Worm (Caenorhabditis elegans) whole organism, L2 larva: ENCODE measurements around the gene irld-42.

ENCODE experiments used
- ZK546.5 ChIP-seq: sonication (generic microtip); optimal IDR thresholded peaks from 2 replicates; lab custom pipeline; 2017; ENCODE audit warnings: missing biosample characterization, missing genetic modification characterization
- aly-2 ChIP-seq: fragments of 150-350 bp; optimal IDR thresholded peaks from 2 replicates; lab custom pipeline; 2014; ENCODE audit warnings: missing biosample characterization, missing genetic modification characterization
- ama-1 ChIP-seq: fragments of 150-350 bp; optimal IDR thresholded peaks from 2 replicates; lab custom pipeline; 2018; ENCODE audit warnings: inconsistent platforms
- blmp-1 ChIP-seq: sonication (generic microtip); optimal IDR thresholded peaks from 2 replicates; lab custom pipeline; 2017; ENCODE audit warnings: missing genetic modification characterization, mild to moderate bottlenecking, missing compliant biosample characterization, antibody characterized with exemption, moderate library complexity; ENCODE audit not compliant: insufficient read depth
- ceh-82 ChIP-seq: fragments of 150-350 bp; optimal IDR thresholded peaks from 2 replicates; lab custom pipeline; 2014; ENCODE audit warnings: missing biosample characterization, missing genetic modification characterization
- dmd-4 ChIP-seq: sonication (generic microtip); optimal IDR thresholded peaks from 2 replicates; lab custom pipeline; 2017; ENCODE audit warnings: missing biosample characterization, missing genetic modification characterization
- elt-3 ChIP-seq: sonication (generic microtip); optimal IDR thresholded peaks from 2 replicates; lab custom pipeline; 2017; ENCODE audit warnings: missing biosample characterization, missing genetic modification characterization
- fos-1 ChIP-seq: fragments of 150-350 bp; optimal IDR thresholded peaks from 2 replicates; lab custom pipeline; 2014; ENCODE audit warnings: missing biosample characterization, missing genetic modification characterization
- lin-13 ChIP-seq: fragments of 150-350 bp; optimal IDR thresholded peaks from 2 replicates; lab custom pipeline; 2014; ENCODE audit warnings: missing biosample characterization, missing genetic modification reagents, missing genetic modification characterization
- lin-39 ChIP-seq: fragments of 150-350 bp; optimal IDR thresholded peaks from 2 replicates; lab custom pipeline; 2014; ENCODE audit warnings: missing biosample characterization, missing genetic modification reagents, missing genetic modification characterization
- nhr-12 ChIP-seq: fragments of 150-350 bp; optimal IDR thresholded peaks from 2 replicates; lab custom pipeline; 2014; ENCODE audit warnings: missing biosample characterization, missing genetic modification characterization
- nhr-25 ChIP-seq: fragments of 150-350 bp; sonication (generic microtip); optimal IDR thresholded peaks from 3 replicates; lab custom pipeline; 2014; ENCODE audit warnings: missing biosample characterization, missing genetic modification characterization
- nhr-77 ChIP-seq: fragments of 150-350 bp; optimal IDR thresholded peaks from 2 replicates; lab custom pipeline; 2014; ENCODE audit warnings: missing biosample characterization, missing genetic modification characterization
- peb-1 ChIP-seq: fragments of 150-350 bp; optimal IDR thresholded peaks from 2 replicates; lab custom pipeline; 2014; ENCODE audit warnings: missing biosample characterization, missing genetic modification characterization
- skn-1 ChIP-seq: sonication (generic microtip); optimal IDR thresholded peaks from 2 replicates; lab custom pipeline; 2017; ENCODE audit warnings: missing biosample characterization, missing genetic modification characterization
- sma-3 ChIP-seq: sonication (generic microtip); optimal IDR thresholded peaks from 2 replicates; lab custom pipeline; 2016; ENCODE audit warnings: missing genetic modification reagents, missing genetic modification characterization, missing compliant biosample characterization
- unc-39 ChIP-seq: fragments of 150-350 bp; optimal IDR thresholded peaks from 2 replicates; lab custom pipeline; 2014; ENCODE audit warnings: missing biosample characterization, missing genetic modification characterization
- unc-62 ChIP-seq: fragments of 150-350 bp; optimal IDR thresholded peaks from 2 replicates; lab custom pipeline; 2014; ENCODE audit warnings: missing biosample characterization, missing genetic modification reagents, missing genetic modification characterization
- ztf-1 ChIP-seq: fragments of 200-800 bp; sonication (Bioruptor generic); conservative IDR thresholded peaks from 2 replicates; pipeline ENCODE4 v1.3.6; 2022; ENCODE audit warnings: missing genetic modification characterization, missing compliant biosample characterization
- ztf-11 ChIP-seq: sonication (generic microtip); optimal IDR thresholded peaks from 2 replicates; lab custom pipeline; 2017; ENCODE audit warnings: missing biosample characterization, missing genetic modification characterization

Gene irld-42

DNA sequence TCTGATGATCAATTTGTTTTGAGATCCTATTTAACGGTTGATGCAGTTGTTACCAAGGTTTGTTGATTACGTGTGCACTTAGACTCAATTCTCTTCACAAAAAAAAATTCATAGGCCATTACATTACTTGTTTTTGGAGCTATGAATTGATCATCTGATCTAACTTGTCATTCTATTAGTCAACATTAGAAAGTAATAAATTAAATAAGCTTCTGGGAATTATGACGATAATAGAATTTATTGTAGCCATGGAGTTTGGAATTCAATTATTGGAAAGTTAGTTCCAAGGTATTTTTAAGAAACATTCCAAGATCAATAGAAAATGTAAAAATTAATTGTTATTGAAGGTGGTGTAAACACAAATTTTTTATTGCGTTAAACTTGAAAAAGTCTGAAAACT lies 49.9 kb downstream of the irld-42 start:
- TF ChIP-seq nhr-12 (tag; lab: Kevin White, UChicago) (no peak), nhr-25 (tag; lab: Kevin White, UChicago) (no peak), sma-3 (GFP tag; lab: Kevin White, UChicago) (no peak), ceh-82 (no peak), dmd-4 (tag; lab: Kevin White, UChicago) (no peak), unc-62 (GFP tag; lab: Kevin White, UChicago) (no peak)

DNA sequence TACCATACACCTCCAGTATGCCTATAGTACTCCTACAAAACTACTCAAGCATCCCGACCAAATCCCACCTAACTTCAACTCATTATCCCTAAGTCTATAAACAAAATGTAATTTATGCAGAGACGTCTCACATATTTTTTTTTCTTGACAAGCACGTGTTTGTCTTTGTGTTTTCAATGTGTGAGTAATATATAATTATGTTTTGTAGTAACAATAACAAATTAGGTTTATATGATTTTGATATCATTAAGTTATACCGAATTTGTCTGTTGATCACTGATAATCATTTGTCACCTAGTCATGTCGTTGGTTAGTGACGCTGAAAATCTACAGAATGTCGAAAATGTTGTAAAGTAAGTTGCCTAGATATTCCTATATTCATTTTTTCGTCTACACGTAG lies 51.6 kb downstream of the irld-42 start, which contains the start of gene srw-102:
Gene srw-102 (plus strand): TSS at position 301 of the 400 bp plus-strand sequence.
- no peak for TF ChIP-seq peb-1 (tag; lab: Kevin White, UChicago)
- no peak for TF ChIP-seq fos-1 (tag; lab: Kevin White, UChicago)
- no peak for TF ChIP-seq ZK546.5 (tag; lab: Kevin White, UChicago)
- TF ChIP-seq lin-39 (tag; lab: Kevin White, UChicago), result no peak
- no peak for TF ChIP-seq elt-3 (tag; lab: Kevin White, UChicago)
- TF ChIP-seq ztf-1 (GFP tag; lab: Robert Waterston, UW), result no peak
- no peak for TF ChIP-seq lin-13 (GFP tag; lab: Kevin White, UChicago)
- TF ChIP-seq unc-39 (tag; lab: Kevin White, UChicago), result no peak
- TF ChIP-seq aly-2 (tag; lab: Kevin White, UChicago), result no peak
- no peak for TF ChIP-seq skn-1 (tag; lab: Kevin White, UChicago)
- no peak for TF ChIP-seq ztf-11 (tag; lab: Kevin White, UChicago)
- TF ChIP-seq nhr-12 (tag; lab: Kevin White, UChicago), result no peak
- TF ChIP-seq blmp-1 (tag; lab: Kevin White, UChicago), result no peak
- TF ChIP-seq ama-1 (lab: Kevin White, UChicago), result no peak
- TF ChIP-seq nhr-77, result no peak
